3 worm cellular contexts compared by ENCODE assay signal in genomic region chrV:16120499-16120898, ce11.
A peak's percentile ranks its signal among the peaks of the same experiment; 100 is the strongest.
TF ChIP-seq lines count a peak whose summit lies in the region.

No protein-coding gene starts in this region.

TF ChIP-seq in whole organism, L1 larva, 84 proteins besides CTCF, POLR2A, EP300 and RAD21:
- peak; percentile 82 for TF ChIP-seq zip-4 (GFP tag; optimal IDR thresholded peaks at IDR 0.05; lab: Kevin White, UChicago)
- no peak for TF ChIP-seq efl-3 (GFP tag; optimal IDR thresholded peaks at IDR 0.05; lab: Kevin White, UChicago)
- TF ChIP-seq nhr-85 (tag; lab: Kevin White, UChicago), result no peak

TF ChIP-seq in whole organism, L4 larva, 104 proteins besides CTCF, POLR2A, EP300 and RAD21:
- TF ChIP-seq dmd-8 (GFP tag; IDR thresholded peaks at IDR 0.05; lab: Robert Waterston, UW) (no peak), Y5F2A.4 (GFP tag; optimal IDR thresholded peaks at IDR 0.05; lab: Kevin White, UChicago) (no peak), aha-1 (tag; lab: Kevin White, UChicago) (peak; percentile 78)
TF ChIP-seq in whole organism, L4 larva: peak in this region for 1.

TF ChIP-seq in whole organism, young adult, 124 proteins besides CTCF, POLR2A, EP300 and RAD21:
- TF ChIP-seq cebp-1 (GFP tag; IDR thresholded peaks at IDR 0.05; lab: Robert Waterston, UW) (no peak), cebp-1 (tag; optimal IDR thresholded peaks at IDR 0.05; lab: Kevin White, UChicago) (peak; percentile 86), B0019.2 (GFP tag; conservative IDR thresholded peaks at IDR 0.05; lab: Robert Waterston, UW) (no peak)
